Worm (Caenorhabditis elegans): ENCODE results near the gene srw-48.

srw-48 gene

DNA sequence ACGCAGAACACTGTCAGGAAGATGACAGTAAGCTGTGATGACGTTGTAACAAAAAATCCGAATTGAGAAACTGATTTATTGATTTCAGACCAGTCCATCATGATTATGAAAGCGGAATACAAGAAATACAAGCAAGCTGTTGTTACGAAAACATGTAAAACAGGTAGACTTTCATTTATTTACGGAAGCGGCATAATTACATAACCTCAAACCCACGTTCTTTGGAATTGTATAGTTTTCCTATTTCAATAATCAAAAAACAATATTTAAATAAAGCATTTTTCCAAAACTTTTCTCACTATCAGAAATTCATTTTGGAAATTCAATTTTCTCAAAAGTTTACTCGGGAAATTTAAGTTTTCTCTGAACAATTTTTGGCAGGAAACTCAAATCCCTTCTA, 37.9 kb downstream of the srw-48 start, which contains the start of gene str-15:
TSS of gene str-15 (minus strand) at position 101 of the 400 bp plus-strand sequence.
- TF ChIP-seq sea-1 (GFP tag; conservative IDR thresholded peaks at IDR 0.05) (no peak), ets-7 (tag; optimal IDR thresholded peaks at IDR 0.05) (no peak), ama-1 (optimal IDR thresholded peaks at IDR 0.05) (no peak), flt-1 (GFP tag; IDR thresholded peaks at IDR 0.05) (no peak), aly-1 (tag; optimal IDR thresholded peaks at IDR 0.05) (no peak), tra-4 (tag; optimal IDR thresholded peaks at IDR 0.05) (no peak), ceh-36 (tag; optimal IDR thresholded peaks at IDR 0.05) (no peak), hnd-1 (tag; optimal IDR thresholded peaks at IDR 0.05) (no peak), tbx-11 (GFP tag; IDR thresholded peaks at IDR 0.05) (no peak), ceh-13 (GFP tag; optimal IDR thresholded peaks at IDR 0.05) (no peak), B0310.2 (tag; optimal IDR thresholded peaks at IDR 0.05) (no peak), tbx-37 (GFP tag; conservative IDR thresholded peaks at IDR 0.05) (no peak), hmbx-1 (tag; optimal IDR thresholded peaks at IDR 0.05) (no peak), hmg-4 (GFP tag; optimal IDR thresholded peaks at IDR 0.05) (no peak), scrt-1 (GFP tag; IDR thresholded peaks at IDR 0.05) (no peak), F13C5.2 (tag; optimal IDR thresholded peaks at IDR 0.05) (no peak)

ce11 chrV:16459377-16459776, 38.6 kb downstream of the srw-48 start:
- TF ChIP-seq scrt-1 (GFP tag; IDR thresholded peaks at IDR 0.05) (no peak), hmg-4 (GFP tag; optimal IDR thresholded peaks at IDR 0.05) (no peak), tra-4 (tag; optimal IDR thresholded peaks at IDR 0.05) (no peak), ceh-36 (tag; optimal IDR thresholded peaks at IDR 0.05) (no peak), ceh-13 (GFP tag; optimal IDR thresholded peaks at IDR 0.05) (no peak), aly-1 (tag; optimal IDR thresholded peaks at IDR 0.05) (no peak), hnd-1 (tag; optimal IDR thresholded peaks at IDR 0.05) (no peak), tbx-37 (GFP tag; conservative IDR thresholded peaks at IDR 0.05) (no peak), B0310.2 (tag; optimal IDR thresholded peaks at IDR 0.05) (no peak)

DNA sequence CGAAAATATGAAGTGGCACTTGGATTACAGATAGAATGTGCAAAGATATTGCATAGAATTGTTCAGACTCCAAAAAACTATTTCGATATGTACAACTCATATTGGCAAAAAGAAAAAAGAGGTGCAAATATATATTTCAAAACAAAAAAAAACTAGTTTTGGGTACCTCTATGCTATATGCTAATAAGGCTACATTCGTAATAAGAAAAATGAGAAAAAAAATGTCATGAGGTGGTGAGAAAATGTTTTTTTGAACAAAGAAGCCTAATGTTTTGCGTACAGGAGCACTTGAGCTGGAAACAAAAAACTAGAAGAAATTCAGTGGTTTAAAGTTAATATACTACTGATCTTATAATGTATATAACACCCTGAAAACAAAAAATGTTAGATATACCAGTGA, 40.1 kb downstream of the srw-48 start, which contains the start of gene srh-142:
TSS of gene srh-142 (minus strand) at position 101 of the 400 bp plus-strand sequence.
- TF ChIP-seq sea-1 (GFP tag; conservative IDR thresholded peaks at IDR 0.05) (no peak), ama-1 (optimal IDR thresholded peaks at IDR 0.05) (no peak), F13C5.2 (tag; optimal IDR thresholded peaks at IDR 0.05) (no peak), pes-1 (GFP tag; IDR thresholded peaks at IDR 0.05) (no peak), ceh-36 (tag; optimal IDR thresholded peaks at IDR 0.05) (no peak), tbx-11 (GFP tag; IDR thresholded peaks at IDR 0.05) (no peak), ceh-13 (GFP tag; optimal IDR thresholded peaks at IDR 0.05) (no peak), flt-1 (GFP tag; IDR thresholded peaks at IDR 0.05) (no peak), tbx-37 (GFP tag; conservative IDR thresholded peaks at IDR 0.05) (no peak), hmbx-1 (tag; optimal IDR thresholded peaks at IDR 0.05) (no peak), ets-7 (tag; optimal IDR thresholded peaks at IDR 0.05) (no peak), tra-4 (tag; optimal IDR thresholded peaks at IDR 0.05) (no peak), aly-1 (tag; optimal IDR thresholded peaks at IDR 0.05) (no peak), hnd-1 (tag; optimal IDR thresholded peaks at IDR 0.05) (no peak), scrt-1 (GFP tag; IDR thresholded peaks at IDR 0.05) (no peak), B0310.2 (tag; optimal IDR thresholded peaks at IDR 0.05) (no peak), hmg-4 (GFP tag; optimal IDR thresholded peaks at IDR 0.05) (no peak)

DNA sequence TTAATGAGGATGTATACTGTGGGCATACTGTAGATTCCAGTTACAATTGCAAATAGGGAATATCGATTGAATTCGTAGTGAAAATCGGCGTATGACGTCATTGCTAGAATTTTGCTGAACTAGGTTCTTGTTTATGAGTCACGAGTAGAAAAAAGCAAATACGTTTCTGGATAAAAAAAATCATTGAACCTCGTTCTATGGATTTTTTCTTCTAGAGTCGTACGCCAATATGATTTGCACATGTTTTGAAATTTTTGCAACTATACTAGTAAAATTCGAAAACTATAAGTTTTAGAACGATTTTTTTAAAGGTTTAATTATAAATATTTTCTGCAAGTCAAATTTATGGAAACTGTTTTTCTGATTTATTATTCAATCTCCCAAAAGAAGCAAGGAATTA, 47.0 kb downstream of the srw-48 start, which contains the start of gene sru-44:
TSS of gene sru-44 (minus strand) at position 101 of the 400 bp plus-strand sequence.
- TF ChIP-seq F13C5.2 (tag; optimal IDR thresholded peaks at IDR 0.05) (no peak), ceh-13 (GFP tag; optimal IDR thresholded peaks at IDR 0.05) (no peak), hmg-4 (GFP tag; optimal IDR thresholded peaks at IDR 0.05) (no peak), aly-1 (tag; optimal IDR thresholded peaks at IDR 0.05) (no peak), ama-1 (optimal IDR thresholded peaks at IDR 0.05) (no peak), tra-4 (tag; optimal IDR thresholded peaks at IDR 0.05) (no peak), hnd-1 (tag; optimal IDR thresholded peaks at IDR 0.05) (no peak), ets-7 (tag; optimal IDR thresholded peaks at IDR 0.05) (no peak), scrt-1 (GFP tag; IDR thresholded peaks at IDR 0.05) (no peak), tbx-11 (GFP tag; IDR thresholded peaks at IDR 0.05) (no peak), sea-1 (GFP tag; conservative IDR thresholded peaks at IDR 0.05) (no peak), flt-1 (GFP tag; IDR thresholded peaks at IDR 0.05) (no peak), ceh-36 (tag; optimal IDR thresholded peaks at IDR 0.05) (no peak), pes-1 (GFP tag; IDR thresholded peaks at IDR 0.05) (no peak)

- TF ChIP-seq pes-1 (GFP tag; IDR thresholded peaks at IDR 0.05) (no peak), ceh-13 (GFP tag; optimal IDR thresholded peaks at IDR 0.05) (no peak), tbx-37 (GFP tag; conservative IDR thresholded peaks at IDR 0.05) (no peak), sea-1 (GFP tag; conservative IDR thresholded peaks at IDR 0.05) (no peak), ets-7 (tag; optimal IDR thresholded peaks at IDR 0.05) (no peak), ceh-36 (tag; optimal IDR thresholded peaks at IDR 0.05) (no peak), flt-1 (GFP tag; IDR thresholded peaks at IDR 0.05) (no peak), aly-1 (tag; optimal IDR thresholded peaks at IDR 0.05) (no peak), tra-4 (tag; optimal IDR thresholded peaks at IDR 0.05) (no peak), tbx-11 (GFP tag; IDR thresholded peaks at IDR 0.05) (no peak), ama-1 (optimal IDR thresholded peaks at IDR 0.05) (no peak), hmg-4 (GFP tag; optimal IDR thresholded peaks at IDR 0.05) (no peak), F13C5.2 (tag; optimal IDR thresholded peaks at IDR 0.05) (no peak), hnd-1 (tag; optimal IDR thresholded peaks at IDR 0.05) (no peak), scrt-1 (GFP tag; IDR thresholded peaks at IDR 0.05) (no peak), B0310.2 (tag; optimal IDR thresholded peaks at IDR 0.05) (no peak), hmbx-1 (tag; optimal IDR thresholded peaks at IDR 0.05) (no peak)
These were observed 50.1 kb downstream of the srw-48 start, which contains the start of gene srh-138 for ce11 chrV:16470916-16471315. Gene srh-138 (minus strand): TSS chrV:16471016.

- no peak for TF ChIP-seq ceh-36 (tag; optimal IDR thresholded peaks at IDR 0.05)
- no peak for TF ChIP-seq pes-1 (GFP tag; IDR thresholded peaks at IDR 0.05)
- TF ChIP-seq hnd-1 (tag; optimal IDR thresholded peaks at IDR 0.05), result no peak
- no peak for TF ChIP-seq sea-1 (GFP tag; conservative IDR thresholded peaks at IDR 0.05)
- TF ChIP-seq ama-1 (optimal IDR thresholded peaks at IDR 0.05), result no peak
- no peak for TF ChIP-seq B0310.2 (tag; optimal IDR thresholded peaks at IDR 0.05)
- TF ChIP-seq aly-1 (tag; optimal IDR thresholded peaks at IDR 0.05), result no peak
- TF ChIP-seq flt-1 (GFP tag; IDR thresholded peaks at IDR 0.05), result no peak
- TF ChIP-seq tbx-11 (GFP tag; IDR thresholded peaks at IDR 0.05), result no peak
These were observed 51.3 kb downstream of the srw-48 start, which contains the start of gene srw-35 for ce11 chrV:16471995-16472563. Gene srw-35 (plus strand): TSS chrV:16472513.
